Fruit fly (Drosophila melanogaster) whole organism, prepupa: ENCODE data around the gene CG15461.
A peak's percentile ranks its signal among the peaks of the same experiment; 100 is the strongest.

ENCODE experiments used
- Blimp-1 ChIP-seq: fragments of 200-800 bp; sonication (Bioruptor generic); optimal IDR thresholded peaks from 3 replicates; lab custom pipeline; 2017; ENCODE audit warnings: missing biosample characterization, missing genetic modification characterization, mild to moderate bottlenecking, moderate library complexity, missing genetic modification reagents
- CG10631 ChIP-seq: fragments of 200-800 bp; sonication (Bioruptor generic); optimal IDR thresholded peaks from 2 replicates; lab custom pipeline; 2016; ENCODE audit warnings: missing biosample characterization, missing genetic modification characterization
- CG10669 ChIP-seq: fragments of 200-800 bp; sonication (Bioruptor generic); optimal IDR thresholded peaks from 3 replicates; lab custom pipeline; 2018; ENCODE audit warnings: missing biosample characterization, mild to moderate bottlenecking, missing genetic modification characterization, moderate library complexity
- CG11294 ChIP-seq: fragments of 200-800 bp; sonication (Bioruptor generic); IDR thresholded peaks from 2 replicates; pipeline ENCODE4 v1.3.6; 2022; ENCODE audit warnings: missing biosample characterization, missing genetic modification characterization
- CG11762 ChIP-seq: fragments of 200-800 bp; sonication (Bioruptor generic); optimal IDR thresholded peaks from 3 replicates; lab custom pipeline; 2016; ENCODE audit warnings: missing biosample characterization, missing genetic modification characterization; ENCODE audit not compliant: insufficient read depth
- CG15336 ChIP-seq: fragments of 200-800 bp; sonication (Bioruptor generic); IDR thresholded peaks from 2 replicates; pipeline ENCODE4 v1.3.6; 2022; ENCODE audit warnings: missing biosample characterization, missing genetic modification characterization
- CG1621 ChIP-seq: fragments of 200-800 bp; sonication (Bioruptor generic); optimal IDR thresholded peaks from 3 replicates; lab custom pipeline; 2018; ENCODE audit warnings: missing biosample characterization, mild to moderate bottlenecking, missing genetic modification characterization
- CG31627 ChIP-seq: fragments of 200-800 bp; sonication (Bioruptor generic); optimal IDR thresholded peaks from 3 replicates; lab custom pipeline; 2016; ENCODE audit warnings: missing biosample characterization, missing genetic modification characterization
- CG34406 ChIP-seq: fragments of 200-800 bp; sonication (Bioruptor generic); optimal IDR thresholded peaks from 3 replicates; lab custom pipeline; 2016; ENCODE audit warnings: missing biosample characterization, missing genetic modification characterization
- CG3919 ChIP-seq: fragments of 200-800 bp; sonication (Bioruptor generic); optimal IDR thresholded peaks from 3 replicates; lab custom pipeline; 2016; ENCODE audit warnings: missing biosample characterization, missing genetic modification characterization
- CG4318 ChIP-seq: fragments of 200-800 bp; sonication (Bioruptor generic); optimal IDR thresholded peaks from 3 replicates; lab custom pipeline; 2017; ENCODE audit warnings: missing biosample characterization, mild to moderate bottlenecking, missing genetic modification characterization
- CG6163 ChIP-seq: fragments of 200-800 bp; sonication (Bioruptor generic); IDR thresholded peaks from 3 replicates; pipeline ENCODE4 v1.3.6; 2022; ENCODE audit warnings: missing biosample characterization, missing genetic modification characterization
- CG6276 ChIP-seq: fragments of 200-800 bp; sonication (Bioruptor generic); optimal IDR thresholded peaks from 2 replicates; lab custom pipeline; 2017; ENCODE audit warnings: missing biosample characterization, mild to moderate bottlenecking, missing genetic modification characterization
- CG6792 ChIP-seq: fragments of 200-800 bp; sonication (Bioruptor generic); optimal IDR thresholded peaks from 3 replicates; lab custom pipeline; 2016; ENCODE audit warnings: missing biosample characterization, missing genetic modification characterization
- CG6808 ChIP-seq: fragments of 200-800 bp; sonication (Bioruptor generic); optimal IDR thresholded peaks from 3 replicates; lab custom pipeline; 2017; ENCODE audit warnings: missing biosample characterization, missing genetic modification characterization, mild to moderate bottlenecking, moderate library complexity, missing genetic modification reagents
- CG6854 ChIP-seq: fragments of 200-800 bp; sonication (Bioruptor generic); optimal IDR thresholded peaks from 2 replicates; lab custom pipeline; 2017; ENCODE audit warnings: missing biosample characterization, mild to moderate bottlenecking, missing genetic modification characterization
- CG8319 ChIP-seq: fragments of 200-800 bp; sonication (Bioruptor generic); optimal IDR thresholded peaks from 3 replicates; lab custom pipeline; 2016; ENCODE audit warnings: missing biosample characterization, missing genetic modification characterization
- CG9139 ChIP-seq: fragments of 200-800 bp; sonication (Bioruptor generic); optimal IDR thresholded peaks from 3 replicates; lab custom pipeline; 2017; ENCODE audit warnings: missing biosample characterization, mild to moderate bottlenecking, missing genetic modification characterization
- Eip78C ChIP-seq: fragments of 200-800 bp; sonication (Bioruptor generic); peaks from one replicate; lab custom pipeline; 2016; ENCODE audit warnings: missing biosample characterization, missing genetic modification characterization
- Eip93F ChIP-seq: fragments of 200-800 bp; sonication (Bioruptor generic); optimal IDR thresholded peaks from 2 replicates; lab custom pipeline; 2016; ENCODE audit warnings: missing biosample characterization, mild to moderate bottlenecking, missing genetic modification characterization
- Ets21C ChIP-seq: fragments of 200-800 bp; sonication (Bioruptor generic); optimal IDR thresholded peaks from 3 replicates; lab custom pipeline; 2016; ENCODE audit warnings: missing biosample characterization, missing genetic modification characterization
- Ets96B ChIP-seq: fragments of 200-800 bp; optimal IDR thresholded peaks from 2 replicates; lab custom pipeline; 2019; ENCODE audit warnings: missing biosample characterization, mild to moderate bottlenecking, missing genetic modification characterization, moderate library complexity
- Gug ChIP-seq: fragments of 200-800 bp; sonication (Bioruptor generic); IDR thresholded peaks from 2 replicates; pipeline ENCODE4 v1.3.6; 2022; ENCODE audit warnings: missing biosample characterization, missing genetic modification characterization
- Hr38 ChIP-seq: sonication (Bioruptor generic); optimal IDR thresholded peaks from 2 replicates; lab custom pipeline; 2016; ENCODE audit warnings: missing biosample characterization, missing genetic modification characterization
- Hr39 ChIP-seq: fragments of 200-800 bp; sonication (Bioruptor generic); optimal IDR thresholded peaks from 2 replicates; lab custom pipeline; 2016; ENCODE audit warnings: missing biosample characterization, missing genetic modification characterization
- Hr4 ChIP-seq: fragments of 200-800 bp; sonication (Bioruptor generic); optimal IDR thresholded peaks from 3 replicates; lab custom pipeline; 2016; ENCODE audit warnings: missing biosample characterization, missing genetic modification characterization
- Lpt ChIP-seq: fragments of 200-800 bp; sonication (Bioruptor generic); optimal IDR thresholded peaks from 3 replicates; lab custom pipeline; 2016; ENCODE audit warnings: missing biosample characterization, missing genetic modification characterization
- Sox102F ChIP-seq: fragments of 200-800 bp; sonication (Bioruptor generic); optimal IDR thresholded peaks from 2 replicates; lab custom pipeline; 2016; ENCODE audit warnings: missing biosample characterization, mild to moderate bottlenecking, missing genetic modification characterization
- Sox14 ChIP-seq: fragments of 200-800 bp; sonication (Bioruptor generic); optimal IDR thresholded peaks from 3 replicates; lab custom pipeline; 2016; ENCODE audit warnings: missing biosample characterization, missing genetic modification characterization
- acj6 ChIP-seq: fragments of 200-800 bp; sonication (Bioruptor generic); optimal IDR thresholded peaks from 3 replicates; lab custom pipeline; 2016; ENCODE audit warnings: missing biosample characterization, missing genetic modification characterization
- cyc ChIP-seq: fragments of 200-800 bp; sonication (Bioruptor generic); optimal IDR thresholded peaks from 3 replicates; lab custom pipeline; 2016; ENCODE audit warnings: missing biosample characterization, missing genetic modification characterization
- dsx ChIP-seq: fragments of 200-800 bp; optimal IDR thresholded peaks from 3 replicates; lab custom pipeline; 2019; ENCODE audit warnings: missing biosample characterization, mild to moderate bottlenecking, missing genetic modification characterization, moderate library complexity; ENCODE audit not compliant: poor library complexity, severe bottlenecking
- eg ChIP-seq: fragments of 200-800 bp; sonication (Bioruptor generic); IDR thresholded peaks from 3 replicates; pipeline ENCODE4 v1.3.6; 2022; ENCODE audit warnings: missing biosample characterization, missing genetic modification characterization
- esn ChIP-seq: fragments of 200-800 bp; sonication (Bioruptor generic); optimal IDR thresholded peaks from 2 replicates; lab custom pipeline; 2016; ENCODE audit warnings: missing biosample characterization, mild to moderate bottlenecking, missing genetic modification characterization, moderate library complexity
- fd59A ChIP-seq: fragments of 200-800 bp; sonication (Bioruptor generic); optimal IDR thresholded peaks from 2 replicates; lab custom pipeline; 2017; ENCODE audit warnings: missing biosample characterization, mild to moderate bottlenecking, missing genetic modification characterization, missing genetic modification reagents
- fkh ChIP-seq: fragments of 200-800 bp; sonication (Bioruptor generic); optimal IDR thresholded peaks from 3 replicates; lab custom pipeline; 2017; ENCODE audit warnings: missing biosample characterization, mild to moderate bottlenecking, missing genetic modification characterization, moderate library complexity
- lz ChIP-seq: fragments of 200-800 bp; sonication (Bioruptor generic); optimal IDR thresholded peaks from 3 replicates; lab custom pipeline; 2016; ENCODE audit warnings: missing biosample characterization, missing genetic modification characterization
- pdm3 ChIP-seq: fragments of 200-800 bp; sonication (Bioruptor generic); optimal IDR thresholded peaks from 3 replicates; lab custom pipeline; 2016; ENCODE audit warnings: missing biosample characterization, missing genetic modification characterization
- salr ChIP-seq, 2 experiments: fragments of 200-800 bp; sonication (Bioruptor generic); optimal IDR thresholded peaks; 3 replicates each; lab custom pipeline; 2016 to 2018; ENCODE audit warnings: missing biosample characterization in 2 of 2, missing genetic modification characterization in 2 of 2, mild to moderate bottlenecking in 1 of 2
- spab ChIP-seq: fragments of 200-800 bp; sonication (Bioruptor generic); optimal IDR thresholded peaks from 2 replicates; lab custom pipeline; 2017; ENCODE audit warnings: missing biosample characterization, mild to moderate bottlenecking, missing genetic modification characterization, missing genetic modification reagents
- ss ChIP-seq, 2 experiments: fragments of 200-800 bp; sonication (Bioruptor generic); optimal IDR thresholded peaks; 2 replicates in 1 of 2; 3 replicates in 1 of 2; lab custom pipeline; 2017 to 2018; ENCODE audit warnings: mild to moderate bottlenecking in 2 of 2, missing biosample characterization in 2 of 2, missing genetic modification characterization in 2 of 2, moderate library complexity in 1 of 2
- svp ChIP-seq: fragments of 200-800 bp; sonication (Bioruptor generic); peaks from one replicate; lab custom pipeline; 2016; ENCODE audit warnings: missing biosample characterization, missing genetic modification characterization
- topi ChIP-seq: fragments of 200-800 bp; sonication (Bioruptor generic); optimal IDR thresholded peaks from 3 replicates; lab custom pipeline; 2016; ENCODE audit warnings: missing biosample characterization, missing genetic modification characterization
- vri ChIP-seq: fragments of 200-800 bp; sonication (Bioruptor generic); optimal IDR thresholded peaks from 3 replicates; lab custom pipeline; 2016; ENCODE audit warnings: missing biosample characterization, mild to moderate bottlenecking, missing genetic modification characterization

Gene CG15461

dm6 chrX:20511382-20511853, 25.4 kb downstream of the CG15461 start, which contains the start of gene CG1812 (continued):
- TF ChIP-seq Eip78C (GFP tag; lab: Kevin White, UChicago) (peak; percentile 79), CG4318 (GFP tag; lab: Kevin White, UChicago) (no peak), CG3919 (GFP tag; lab: Kevin White, UChicago) (peak; percentile 60), salr (GFP tag; optimal IDR thresholded peaks at IDR 0.05; lab: Kevin White, UChicago) (peak in 1 of 2 experiments; percentile 25), Sox102F (GFP tag; lab: Kevin White, UChicago) (peak; percentile 33), Hr39 (GFP tag; lab: Kevin White, UChicago) (peak; percentile 47), acj6 (GFP tag; lab: Kevin White, UChicago) (peak; percentile 32), CG10669 (GFP tag; lab: Kevin White, UChicago) (peak; percentile 54), esn (GFP tag; lab: Kevin White, UChicago) (peak; percentile 60), cyc (GFP tag; lab: Kevin White, UChicago) (peak; percentile 26), svp (peak; percentile 98), fd59A (peak; percentile 4), CG9139 (GFP tag; lab: Kevin White, UChicago) (no peak), dsx (GFP tag; lab: Kevin White, UChicago) (peak; percentile 21), eg (GFP tag; lab: Robert Waterston, UW) (peak; percentile 81), ss (GFP tag; optimal IDR thresholded peaks at IDR 0.05; lab: Kevin White, UChicago) (peak in 1 of 2 experiments; percentile 52), Hr38 (GFP tag; lab: Kevin White, UChicago) (no peak), CG8319 (GFP tag; lab: Kevin White, UChicago) (peak; percentile 42)

dm6 chrX:20518210-20518609, 32.2 kb downstream of the CG15461 start:
- TF ChIP-seq cyc (GFP tag; lab: Kevin White, UChicago) (no peak), CG6792 (GFP tag; lab: Kevin White, UChicago) (no peak), Eip78C (GFP tag; lab: Kevin White, UChicago) (no peak), CG6276 (GFP tag; lab: Kevin White, UChicago) (no peak), CG11762 (no peak), CG8319 (GFP tag; lab: Kevin White, UChicago) (no peak), esn (GFP tag; lab: Kevin White, UChicago) (no peak), spab (GFP tag; lab: Kevin White, UChicago) (no peak), svp (no peak), eg (GFP tag; lab: Robert Waterston, UW) (no peak), vri (GFP tag; lab: Kevin White, UChicago) (no peak), fkh (no peak)

dm6 chrX:20519049-20519448, 33.1 kb downstream of the CG15461 start:
- TF ChIP-seq CG34406 (peak; percentile 63), Hr4 (GFP tag; lab: Kevin White, UChicago) (peak; percentile 65), CG6276 (GFP tag; lab: Kevin White, UChicago) (peak; percentile 45), lz (GFP tag; lab: Kevin White, UChicago) (peak; percentile 78), Blimp-1 (GFP tag; lab: Kevin White, UChicago) (no peak), Sox14 (GFP tag; lab: Kevin White, UChicago) (peak; percentile 75), CG1621 (peak; percentile 57), CG6854 (GFP tag; lab: Kevin White, UChicago) (no peak), Gug (GFP tag; lab: Robert Waterston, UW) (peak; percentile 65), fd59A (peak; percentile 53), vri (GFP tag; lab: Kevin White, UChicago) (peak; percentile 39), CG31627 (GFP tag; lab: Kevin White, UChicago) (peak; percentile 83), CG10631 (GFP tag; lab: Kevin White, UChicago) (peak; percentile 68), Sox102F (GFP tag; lab: Kevin White, UChicago) (peak; percentile 64), CG3919 (GFP tag; lab: Kevin White, UChicago) (peak; percentile 71), esn (GFP tag; lab: Kevin White, UChicago) (peak; percentile 79), Ets96B (tag; lab: Kevin White, UChicago) (peak; percentile 46), acj6 (GFP tag; lab: Kevin White, UChicago) (peak; percentile 67), topi (GFP tag; lab: Kevin White, UChicago) (peak; percentile 80), spab (GFP tag; lab: Kevin White, UChicago) (peak; percentile 29), CG6808 (peak; percentile 63), CG10669 (GFP tag; lab: Kevin White, UChicago) (peak; percentile 63), Hr39 (GFP tag; lab: Kevin White, UChicago) (peak; percentile 82), pdm3 (GFP tag; lab: Kevin White, UChicago) (peak; percentile 70), salr (GFP tag; optimal IDR thresholded peaks at IDR 0.05; lab: Kevin White, UChicago) (peak; percentile 9 to 41), Ets21C (GFP tag; lab: Kevin White, UChicago) (peak; percentile 62), CG6163 (GFP tag; lab: Robert Waterston, UW) (peak; percentile 78), Eip93F (GFP tag; lab: Kevin White, UChicago) (no peak), eg (GFP tag; lab: Robert Waterston, UW) (peak; percentile 79), CG15336 (GFP tag; lab: Robert Waterston, UW) (peak; percentile 71), Lpt (GFP tag; lab: Kevin White, UChicago) (peak; percentile 57), ss (GFP tag; optimal IDR thresholded peaks at IDR 0.05; lab: Kevin White, UChicago) (peak in 1 of 2 experiments; percentile 4), CG11294 (GFP tag; lab: Robert Waterston, UW) (peak; percentile 54)
